Worm (Caenorhabditis elegans) whole organism, late embryonic: Measurements from ENCODE around the gene orc-2.

ENCODE experiments used
- C38D4.7 ChIP-seq: fragments of 200-800 bp; sonication (Bioruptor generic); optimal IDR thresholded peaks from 2 replicates; lab custom pipeline; 2018; ENCODE audit warnings: mild to moderate bottlenecking, missing genetic modification characterization, moderate library complexity, missing compliant biosample characterization
- K02D7.2 ChIP-seq: sonication (generic microtip); optimal IDR thresholded peaks from 2 replicates; lab custom pipeline; 2017; ENCODE audit warnings: mild to moderate bottlenecking, missing genetic modification characterization, missing compliant biosample characterization
- T23F11.4 ChIP-seq: fragments of 200-800 bp; sonication (Bioruptor generic); optimal IDR thresholded peaks from 2 replicates; lab custom pipeline; 2018; ENCODE audit warnings: mild to moderate bottlenecking, missing genetic modification characterization, missing compliant biosample characterization
- ahr-1 ChIP-seq: sonication (generic microtip); optimal IDR thresholded peaks from 2 replicates; lab custom pipeline; 2016; ENCODE audit warnings: missing genetic modification characterization, missing compliant biosample characterization
- ama-1 ChIP-seq: fragments of 150-350 bp; optimal IDR thresholded peaks from 2 replicates; lab custom pipeline; 2014
- ceh-18 ChIP-seq: sonication (generic microtip); optimal IDR thresholded peaks from 2 replicates; lab custom pipeline; 2016; ENCODE audit warnings: missing genetic modification characterization, missing compliant biosample characterization
- ceh-19 ChIP-seq: fragments of 200-800 bp; sonication (Bioruptor generic); optimal IDR thresholded peaks from 2 replicates; lab custom pipeline; 2018; ENCODE audit warnings: mild to moderate bottlenecking, missing genetic modification characterization, missing compliant biosample characterization
- ceh-22 ChIP-seq: sonication (generic microtip); optimal IDR thresholded peaks from 2 replicates; lab custom pipeline; 2017; ENCODE audit warnings: missing biosample characterization, missing genetic modification characterization
- ceh-24 ChIP-seq: sonication (generic microtip); optimal IDR thresholded peaks from 2 replicates; lab custom pipeline; 2016; ENCODE audit warnings: mild to moderate bottlenecking, missing genetic modification characterization, missing compliant biosample characterization
- ceh-34 ChIP-seq: sonication (generic microtip); optimal IDR thresholded peaks from 2 replicates; lab custom pipeline; 2016; ENCODE audit warnings: mild to moderate bottlenecking, missing genetic modification characterization, missing compliant biosample characterization
- ceh-48 ChIP-seq: sonication (generic microtip); optimal IDR thresholded peaks from 2 replicates; lab custom pipeline; 2016; ENCODE audit warnings: missing genetic modification characterization, inconsistent platforms, missing compliant biosample characterization
- ceh-6 ChIP-seq: fragments of 200-800 bp; sonication (Bioruptor generic); optimal IDR thresholded peaks from 2 replicates; lab custom pipeline; 2018; ENCODE audit warnings: mild to moderate bottlenecking, missing genetic modification characterization, missing compliant biosample characterization
- ceh-9 ChIP-seq: sonication (generic microtip); optimal IDR thresholded peaks from 2 replicates; lab custom pipeline; 2016; ENCODE audit warnings: mild to moderate bottlenecking, missing genetic modification characterization, inconsistent platforms, missing compliant biosample characterization
- dmd-4 ChIP-seq: sonication (generic microtip); optimal IDR thresholded peaks from 2 replicates; lab custom pipeline; 2016; ENCODE audit warnings: borderline replicate concordance, missing genetic modification characterization, missing compliant biosample characterization
- dve-1 ChIP-seq: sonication (generic microtip); optimal IDR thresholded peaks from 2 replicates; lab custom pipeline; 2017; ENCODE audit warnings: antibody characterized with exemption, mild to moderate bottlenecking, missing genetic modification characterization, missing compliant biosample characterization
- elt-4 ChIP-seq: sonication (generic microtip); optimal IDR thresholded peaks from 2 replicates; lab custom pipeline; 2016; ENCODE audit warnings: missing genetic modification characterization, missing compliant biosample characterization
- fkh-6 ChIP-seq: sonication (generic microtip); optimal IDR thresholded peaks from 2 replicates; lab custom pipeline; 2016; ENCODE audit warnings: missing genetic modification characterization, missing compliant biosample characterization
- hlh-15 ChIP-seq: sonication (generic microtip); optimal IDR thresholded peaks from 2 replicates; lab custom pipeline; 2016; ENCODE audit warnings: missing genetic modification characterization, missing compliant biosample characterization
- hlh-30 ChIP-seq: sonication (generic microtip); optimal IDR thresholded peaks from 2 replicates; lab custom pipeline; 2017; ENCODE audit warnings: antibody characterized with exemption, missing genetic modification characterization, missing compliant biosample characterization; ENCODE audit not compliant: insufficient read depth
- hlh-6 ChIP-seq: sonication (generic microtip); optimal IDR thresholded peaks from 2 replicates; lab custom pipeline; 2016; ENCODE audit warnings: missing genotype, missing genetic modification characterization, missing compliant biosample characterization
- nfya-1 ChIP-seq: sonication (generic microtip); optimal IDR thresholded peaks from 2 replicates; lab custom pipeline; 2017; ENCODE audit warnings: missing genetic modification characterization, mild to moderate bottlenecking, missing compliant biosample characterization, antibody characterized with exemption, moderate library complexity
- nhr-232 ChIP-seq: sonication (generic microtip); optimal IDR thresholded peaks from 2 replicates; lab custom pipeline; 2016; ENCODE audit warnings: missing genetic modification characterization, missing compliant biosample characterization
- pag-3 ChIP-seq: sonication (generic microtip); optimal IDR thresholded peaks from 2 replicates; lab custom pipeline; 2016; ENCODE audit warnings: missing compliant biosample characterization, missing genetic modification characterization, borderline replicate concordance
- pat-9 ChIP-seq: fragments of 200-800 bp; sonication (Bioruptor generic); optimal IDR thresholded peaks from 2 replicates; lab custom pipeline; 2018; ENCODE audit warnings: mild to moderate bottlenecking, missing genetic modification characterization, moderate library complexity, missing compliant biosample characterization
- pax-1 ChIP-seq: fragments of 150-350 bp; optimal IDR thresholded peaks from 2 replicates; lab custom pipeline; 2014; ENCODE audit warnings: missing biosample characterization, missing genetic modification characterization
- pha-4 ChIP-seq: fragments of 150-350 bp; optimal IDR thresholded peaks from 2 replicates; lab custom pipeline; 2018; ENCODE audit warnings: missing biosample characterization, missing genetic modification reagents, missing genetic modification characterization
- pqm-1 ChIP-seq: sonication (generic microtip); optimal IDR thresholded peaks from 2 replicates; lab custom pipeline; 2016; ENCODE audit warnings: missing genetic modification characterization, missing compliant biosample characterization
- pros-1 ChIP-seq: fragments of 150-350 bp; optimal IDR thresholded peaks from 2 replicates; lab custom pipeline; 2014; ENCODE audit warnings: missing biosample characterization, missing genetic modification reagents, missing genetic modification characterization
- ref-2 ChIP-seq: sonication (generic microtip); optimal IDR thresholded peaks from 2 replicates; lab custom pipeline; 2016; ENCODE audit warnings: missing genetic modification characterization, missing compliant biosample characterization
- rnt-1 ChIP-seq: sonication (generic microtip); optimal IDR thresholded peaks from 2 replicates; lab custom pipeline; 2016; ENCODE audit warnings: missing genetic modification characterization, missing compliant biosample characterization
- ttx-3 ChIP-seq: sonication (generic microtip); optimal IDR thresholded peaks from 2 replicates; lab custom pipeline; 2016; ENCODE audit warnings: missing genetic modification reagents, missing genetic modification characterization, missing compliant biosample characterization
- unc-3 ChIP-seq, 2 experiments: fragments of 200-800 bp in 1 of 2; sonication (Bioruptor generic) in 1 of 2; sonication (generic microtip) in 1 of 2; conservative IDR thresholded peaks in 1 of 2; optimal IDR thresholded peaks in 1 of 2; 2 replicates each; pipeline versions ENCODE4 v1.3.6 to Lab custom; 2016 to 2022; ENCODE audit warnings: missing compliant biosample characterization in 2 of 2, missing genetic modification characterization in 2 of 2, missing genetic modification reagents in 1 of 2
- unc-86 ChIP-seq: sonication (generic microtip); optimal IDR thresholded peaks from 2 replicates; lab custom pipeline; 2016; ENCODE audit warnings: missing genetic modification characterization, missing compliant biosample characterization
- zip-5 ChIP-seq: sonication (generic microtip); optimal IDR thresholded peaks from 2 replicates; lab custom pipeline; 2016; ENCODE audit warnings: missing genetic modification characterization, missing compliant biosample characterization

Gene orc-2

ce11 chrII:10840067-10840466, 33.7 kb upstream of the orc-2 start (continued):
- TF ChIP-seq dmd-4 (tag; lab: Kevin White, UChicago) = peak; percentile 59
- TF ChIP-seq ama-1 = no peak
- TF ChIP-seq fkh-6 (tag; lab: Kevin White, UChicago) = peak; percentile 84
- TF ChIP-seq nhr-232 (tag; lab: Kevin White, UChicago) = peak; percentile 87
- no peak for TF ChIP-seq pax-1 (tag; lab: Kevin White, UChicago)
- peak; percentile 74 for TF ChIP-seq nfya-1
- TF ChIP-seq rnt-1 (tag; lab: Kevin White, UChicago) = peak; percentile 58
- peak; percentile 35 for TF ChIP-seq pros-1 (tag; lab: Kevin White, UChicago)
- TF ChIP-seq pat-9 (tag; lab: Kevin White, UChicago) = peak; percentile 95
- TF ChIP-seq unc-3 (GFP tag; conservative IDR thresholded peaks at IDR 0.05; lab: Robert Waterston, UW) = peak; percentile 77
- peak; percentile 84 for TF ChIP-seq unc-3 (tag; optimal IDR thresholded peaks at IDR 0.05; lab: Kevin White, UChicago)
- TF ChIP-seq T23F11.4 (GFP tag; lab: Kevin White, UChicago) = peak; percentile 86
- TF ChIP-seq K02D7.2 (tag; lab: Kevin White, UChicago) = peak; percentile 83
- peak; percentile 83 for TF ChIP-seq C38D4.7 (GFP tag; lab: Kevin White, UChicago)
- TF ChIP-seq hlh-6 (tag; lab: Kevin White, UChicago) = peak; percentile 88
- TF ChIP-seq pha-4 = no peak
- TF ChIP-seq ref-2 (tag; lab: Kevin White, UChicago) = peak; percentile 75
- peak; percentile 67 for TF ChIP-seq pqm-1 (tag; lab: Kevin White, UChicago)
- peak; percentile 85 for TF ChIP-seq ceh-18 (tag; lab: Kevin White, UChicago)
- TF ChIP-seq ahr-1 (tag; lab: Kevin White, UChicago) = peak; percentile 77
- TF ChIP-seq unc-86 (tag; lab: Kevin White, UChicago) = peak; percentile 91
- peak; percentile 59 for TF ChIP-seq ceh-24
- TF ChIP-seq ceh-19 (GFP tag; lab: Kevin White, UChicago) = peak; percentile 92
- TF ChIP-seq, all 69 proteins: peak for 62

- TF ChIP-seq pat-9 (tag; lab: Kevin White, UChicago) (no peak), elt-4 (tag; lab: Kevin White, UChicago) (no peak), pag-3 (no peak), nfya-1 (no peak), ceh-48 (tag; lab: Kevin White, UChicago) (no peak), K02D7.2 (tag; lab: Kevin White, UChicago) (no peak), dve-1 (tag; lab: Kevin White, UChicago) (no peak), ceh-22 (tag; lab: Kevin White, UChicago) (no peak), zip-5 (tag; lab: Kevin White, UChicago) (no peak), ceh-6 (GFP tag; lab: Kevin White, UChicago) (no peak), dmd-4 (tag; lab: Kevin White, UChicago) (no peak), ceh-34 (no peak), ttx-3 (no peak), ceh-9 (tag; lab: Kevin White, UChicago) (no peak), hlh-6 (tag; lab: Kevin White, UChicago) (no peak), ceh-18 (tag; lab: Kevin White, UChicago) (no peak), ceh-24 (no peak), hlh-15 (tag; lab: Kevin White, UChicago) (no peak), fkh-6 (tag; lab: Kevin White, UChicago) (no peak), unc-3 (GFP tag; conservative IDR thresholded peaks at IDR 0.05; lab: Robert Waterston, UW) (no peak), unc-3 (tag; optimal IDR thresholded peaks at IDR 0.05; lab: Kevin White, UChicago) (no peak)
These were observed 30.2 kb upstream of the orc-2 start, which contains the start of gene M106.8 for ce11 chrII:10843527-10843926. Gene M106.8, minus strand, starts transcription at chrII:10843627.

- TF ChIP-seq ref-2 (tag; lab: Kevin White, UChicago) (no peak), pax-1 (tag; lab: Kevin White, UChicago) (no peak), hlh-6 (tag; lab: Kevin White, UChicago) (no peak), dmd-4 (tag; lab: Kevin White, UChicago) (no peak), dve-1 (tag; lab: Kevin White, UChicago) (no peak), hlh-30 (tag; lab: Kevin White, UChicago) (no peak)
These were observed 26.7 kb upstream of the orc-2 start for ce11 chrII:10847057-10847456.
